Fruit fly (Drosophila melanogaster): ENCODE data around the gene bbx.

The bbx gene

dm6 chrX:21367363-21368072 lies 4.7 kb downstream of the bbx start (continued):
- TF ChIP-seq CG10543 (GFP tag; optimal IDR thresholded peaks at IDR 0.05) (peak; percentile 99), hkb (optimal IDR thresholded peaks at IDR 0.05) (no peak), hkb (GFP tag; IDR thresholded peaks at IDR 0.05) (peak; percentile 98), dysf (GFP tag; IDR thresholded peaks at IDR 0.05) (peak; percentile 99), H15 (GFP tag; IDR thresholded peaks at IDR 0.05) (peak; percentile 95), Meics (GFP tag; optimal IDR thresholded peaks at IDR 0.05) (peak; percentile 98), h (optimal IDR thresholded peaks at IDR 0.05) (no peak), bigmax (GFP tag; optimal IDR thresholded peaks at IDR 0.05) (peak; percentile 29), pan (optimal IDR thresholded peaks at IDR 0.05) (no peak), pan (GFP tag; optimal IDR thresholded peaks at IDR 0.05 in 1 of 2, IDR thresholded peaks at IDR 0.05 in 1 of 2) (peak in 1 of 2 experiments; percentile 97), mld (GFP tag; IDR thresholded peaks at IDR 0.05; ENCODE audit: partially characterized antibody) (no peak), CG31388 (GFP tag; optimal IDR thresholded peaks at IDR 0.05) (peak; percentile 87), nau (GFP tag; optimal IDR thresholded peaks at IDR 0.05) (peak; percentile 96), chm (GFP tag; IDR thresholded peaks at IDR 0.05) (peak; percentile 95), CG14014 (GFP tag; IDR thresholded peaks at IDR 0.05) (peak; percentile 97), CG3163 (GFP tag; optimal IDR thresholded peaks at IDR 0.05) (peak; percentile 80), hb (GFP tag; IDR thresholded peaks at IDR 0.05; ENCODE audit: partially characterized antibody) (0 out of 3 replicates have a peak, but pooled peaks have one; percentile 59), CG10462 (GFP tag; optimal IDR thresholded peaks at IDR 0.05) (peak; percentile 91), disco-r (GFP tag; optimal IDR thresholded peaks at IDR 0.05) (peak; percentile 94), CG34224 (GFP tag; IDR thresholded peaks at IDR 0.05; ENCODE audit: partially characterized antibody) (no peak)

- TF ChIP-seq CG8290 (GFP tag; optimal IDR thresholded peaks at IDR 0.05) (no peak), CG8290 (tag; optimal IDR thresholded peaks at IDR 0.05) (peak in 1 of 2 experiments; percentile 56), nmo (GFP tag; optimal IDR thresholded peaks at IDR 0.05) (no peak), C15 (GFP tag; IDR thresholded peaks at IDR 0.05) (no peak), CG2889 (GFP tag; IDR thresholded peaks at IDR 0.05) (no peak), dpn (GFP tag; optimal IDR thresholded peaks at IDR 0.05) (no peak), B-H2 (GFP tag; optimal IDR thresholded peaks at IDR 0.05) (peak; percentile 25), hb (GFP tag; IDR thresholded peaks at IDR 0.05; ENCODE audit: partially characterized antibody) (no peak), CG16815 (GFP tag; optimal IDR thresholded peaks at IDR 0.05) (no peak), CG6175 (GFP tag; IDR thresholded peaks at IDR 0.05) (no peak), kni (GFP tag; optimal IDR thresholded peaks at IDR 0.05) (peak; percentile 73), ash1 (GFP tag; optimal IDR thresholded peaks at IDR 0.05) (no peak), CG4404 (GFP tag; IDR thresholded peaks at IDR 0.05) (no peak), CG12155 (GFP tag; optimal IDR thresholded peaks at IDR 0.05) (no peak), Dip3 (GFP tag; optimal IDR thresholded peaks at IDR 0.05) (no peak), CG13624 (GFP tag; optimal IDR thresholded peaks at IDR 0.05) (no peak), lola (GFP tag; optimal IDR thresholded peaks at IDR 0.05) (no peak), Doc3 (GFP tag; IDR thresholded peaks at IDR 0.05; ENCODE audit: partially characterized antibody) (no peak), cg (GFP tag; optimal IDR thresholded peaks at IDR 0.05) (peak; percentile 77), da (GFP tag; optimal IDR thresholded peaks at IDR 0.05) (peak; percentile 76), sens (GFP tag) (no peak), zen (tag; optimal IDR thresholded peaks at IDR 0.05) (no peak), CG7987 (GFP tag; optimal IDR thresholded peaks at IDR 0.05) (no peak), CG32767 (GFP tag; IDR thresholded peaks at IDR 0.05) (no peak), Aef1 (GFP tag; IDR thresholded peaks at IDR 0.05) (0 out of 3 replicates have a peak, but pooled peaks have one; percentile 23), trem (tag; optimal IDR thresholded peaks at IDR 0.05) (peak; percentile 16), sr (GFP tag; IDR thresholded peaks at IDR 0.05) (no peak), ftz-f1 (GFP tag; optimal IDR thresholded peaks at IDR 0.05) (peak; percentile 98), CG2199 (GFP tag; IDR thresholded peaks at IDR 0.05) (no peak), fd96Cb (tag; optimal IDR thresholded peaks at IDR 0.05) (no peak), BEAF-32 (GFP tag; optimal IDR thresholded peaks at IDR 0.05) (peak; percentile 4), Hr3 (GFP tag; optimal IDR thresholded peaks at IDR 0.05) (no peak)
These were observed 5.6 kb downstream of the bbx start for dm6 chrX:21368410-21368918.

Data from whole organism, embryonic.